Fruit fly (Drosophila melanogaster) Kc167 (cell line): ENCODE results near the gene Ptp61F.

Experiments used
- Myc ChIP-seq: fragments of >200 bp; optimal IDR thresholded peaks from 2 replicates; lab custom pipeline; 2017; ENCODE audit warnings: missing external identifiers
- Sin3A ChIP-seq: fragments of >200 bp; optimal IDR thresholded peaks from 2 replicates; lab custom pipeline; 2018; ENCODE audit warnings: missing external identifiers
- h ChIP-seq: fragments of >200 bp; optimal IDR thresholded peaks from 3 replicates; lab custom pipeline; 2018; ENCODE audit warnings: missing external identifiers
- psq ChIP-seq: fragments of >200 bp; optimal IDR thresholded peaks from 2 replicates; lab custom pipeline; 2017; ENCODE audit warnings: missing external identifiers
- ttk ChIP-seq: sonication (Bioruptor generic); optimal IDR thresholded peaks from 2 replicates; lab custom pipeline; 2017; ENCODE audit warnings: missing external identifiers

DNA sequence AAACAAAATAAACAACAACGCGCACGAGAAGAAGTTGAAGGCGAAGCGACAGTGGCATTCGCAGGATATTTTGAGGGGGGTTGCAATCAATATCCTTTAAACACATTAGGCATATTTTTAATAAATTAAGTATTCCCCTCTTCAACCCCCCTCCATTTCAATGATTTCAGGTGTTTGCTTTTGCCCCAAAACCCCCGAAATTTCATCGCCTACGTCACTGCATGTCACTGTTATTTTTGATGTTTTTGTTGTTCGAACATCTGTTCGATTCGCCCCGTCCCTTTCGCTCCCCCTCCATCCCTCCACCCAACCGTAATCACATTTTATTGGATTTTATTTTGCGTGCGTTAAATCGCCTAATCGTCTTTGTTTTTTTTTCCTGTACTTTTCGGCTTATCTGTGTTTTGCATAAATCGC lies 106.8 kb downstream of the Ptp61F start:
- TF ChIP-seq h (no peak), psq (lab: Kevin White, UChicago) (no peak), Myc (lab: Kevin White, UChicago) (no peak), Sin3A (lab: Kevin White, UChicago) (no peak), ttk (lab: Kevin White, UChicago) (no peak)
